Worm (Caenorhabditis elegans) whole organism, L2 larva: ENCODE results near the gene sre-31.
A peak's percentile ranks its signal among the peaks of the same experiment; 100 is the strongest.

ENCODE experiments used
- R02D3.7 ChIP-seq: fragments of 150-350 bp; optimal IDR thresholded peaks from 2 replicates; lab custom pipeline; 2014; ENCODE audit warnings: missing biosample characterization, missing genetic modification characterization
- Y55F3AM.14 ChIP-seq: fragments of 200-800 bp; sonication (Bioruptor generic); optimal IDR thresholded peaks from 2 replicates; lab custom pipeline; 2018; ENCODE audit warnings: mild to moderate bottlenecking, missing genetic modification characterization, missing compliant biosample characterization
- ZK546.5 ChIP-seq: sonication (generic microtip); optimal IDR thresholded peaks from 2 replicates; lab custom pipeline; 2017; ENCODE audit warnings: missing biosample characterization, missing genetic modification characterization
- alr-1 ChIP-seq: fragments of 150-350 bp; optimal IDR thresholded peaks from 2 replicates; lab custom pipeline; 2014; ENCODE audit warnings: missing biosample characterization, missing genetic modification characterization
- aly-2 ChIP-seq: fragments of 150-350 bp; optimal IDR thresholded peaks from 2 replicates; lab custom pipeline; 2014; ENCODE audit warnings: missing biosample characterization, missing genetic modification characterization
- ama-1 ChIP-seq: fragments of 150-350 bp; optimal IDR thresholded peaks from 2 replicates; lab custom pipeline; 2018; ENCODE audit warnings: inconsistent platforms
- blmp-1 ChIP-seq: sonication (generic microtip); optimal IDR thresholded peaks from 2 replicates; lab custom pipeline; 2017; ENCODE audit warnings: missing genetic modification characterization, mild to moderate bottlenecking, missing compliant biosample characterization, antibody characterized with exemption, moderate library complexity; ENCODE audit not compliant: insufficient read depth
- crh-2 ChIP-seq: sonication (generic microtip); optimal IDR thresholded peaks from 2 replicates; lab custom pipeline; 2017; ENCODE audit warnings: missing biosample characterization, missing genetic modification characterization
- egl-27 ChIP-seq: sonication (generic microtip); optimal IDR thresholded peaks from 3 replicates; lab custom pipeline; 2017; ENCODE audit warnings: missing biosample characterization, missing genetic modification reagents, missing genetic modification characterization
- elt-1 ChIP-seq: fragments of 150-350 bp; optimal IDR thresholded peaks from 2 replicates; lab custom pipeline; 2014; ENCODE audit warnings: missing biosample characterization, missing genetic modification characterization
- elt-3 ChIP-seq: sonication (generic microtip); optimal IDR thresholded peaks from 2 replicates; lab custom pipeline; 2017; ENCODE audit warnings: missing biosample characterization, missing genetic modification characterization
- fos-1 ChIP-seq: fragments of 150-350 bp; optimal IDR thresholded peaks from 2 replicates; lab custom pipeline; 2014; ENCODE audit warnings: missing biosample characterization, missing genetic modification characterization
- gmeb-1 ChIP-seq: fragments of 150-350 bp; optimal IDR thresholded peaks from 2 replicates; lab custom pipeline; 2014; ENCODE audit warnings: missing biosample characterization, missing genetic modification characterization
- lin-13 ChIP-seq: fragments of 150-350 bp; optimal IDR thresholded peaks from 2 replicates; lab custom pipeline; 2014; ENCODE audit warnings: missing biosample characterization, missing genetic modification reagents, missing genetic modification characterization
- lin-39 ChIP-seq: fragments of 150-350 bp; optimal IDR thresholded peaks from 2 replicates; lab custom pipeline; 2014; ENCODE audit warnings: missing biosample characterization, missing genetic modification reagents, missing genetic modification characterization
- lsy-2 ChIP-seq, 2 experiments: fragments of 150-350 bp in 1 of 2; sonication (generic microtip) in 1 of 2; optimal IDR thresholded peaks; 2 replicates each; lab custom pipeline; 2014 to 2017; ENCODE audit warnings: missing biosample characterization in 2 of 2, missing genetic modification characterization in 2 of 2
- mab-5 ChIP-seq: fragments of 150-350 bp; optimal IDR thresholded peaks from 2 replicates; lab custom pipeline; 2014; ENCODE audit warnings: missing biosample characterization, missing genetic modification characterization
- mbf-1 ChIP-seq: sonication (generic microtip); optimal IDR thresholded peaks from 2 replicates; lab custom pipeline; 2017; ENCODE audit warnings: missing biosample characterization, missing genetic modification characterization
- mdl-1 ChIP-seq, 2 experiments: fragments of 150-350 bp in 1 of 2; sonication (generic microtip) in 1 of 2; optimal IDR thresholded peaks; 2 replicates each; lab custom pipeline; 2017; ENCODE audit warnings: missing biosample characterization in 2 of 2, missing genetic modification characterization in 2 of 2
- nhr-10 ChIP-seq: sonication (generic microtip); optimal IDR thresholded peaks from 2 replicates; lab custom pipeline; 2017; ENCODE audit warnings: missing biosample characterization, missing genetic modification characterization
- nhr-11 ChIP-seq: fragments of 150-350 bp; optimal IDR thresholded peaks from 2 replicates; lab custom pipeline; 2014; ENCODE audit warnings: missing biosample characterization, missing genetic modification characterization
- nhr-12 ChIP-seq: fragments of 150-350 bp; optimal IDR thresholded peaks from 2 replicates; lab custom pipeline; 2014; ENCODE audit warnings: missing biosample characterization, missing genetic modification characterization
- nhr-129 ChIP-seq: fragments of 150-350 bp; optimal IDR thresholded peaks from 2 replicates; lab custom pipeline; 2014; ENCODE audit warnings: missing biosample characterization, missing genetic modification characterization
- nhr-21 ChIP-seq: fragments of 150-350 bp; optimal IDR thresholded peaks from 2 replicates; lab custom pipeline; 2014; ENCODE audit warnings: missing biosample characterization, missing genetic modification characterization
- nhr-23 ChIP-seq: fragments of 150-350 bp; optimal IDR thresholded peaks from 2 replicates; lab custom pipeline; 2014; ENCODE audit warnings: missing biosample characterization, missing genetic modification reagents, missing genetic modification characterization
- nhr-237 ChIP-seq: fragments of 150-350 bp; optimal IDR thresholded peaks from 2 replicates; lab custom pipeline; 2014; ENCODE audit warnings: missing biosample characterization, missing genetic modification characterization
- nhr-25 ChIP-seq: fragments of 150-350 bp; sonication (generic microtip); optimal IDR thresholded peaks from 3 replicates; lab custom pipeline; 2014; ENCODE audit warnings: missing biosample characterization, missing genetic modification characterization
- nhr-77 ChIP-seq: fragments of 150-350 bp; optimal IDR thresholded peaks from 2 replicates; lab custom pipeline; 2014; ENCODE audit warnings: missing biosample characterization, missing genetic modification characterization
- peb-1 ChIP-seq: fragments of 150-350 bp; optimal IDR thresholded peaks from 2 replicates; lab custom pipeline; 2014; ENCODE audit warnings: missing biosample characterization, missing genetic modification characterization
- sem-4 ChIP-seq: fragments of 150-350 bp; optimal IDR thresholded peaks from 2 replicates; lab custom pipeline; 2014; ENCODE audit warnings: missing biosample characterization, missing genetic modification reagents, missing genetic modification characterization
- skn-1 ChIP-seq: sonication (generic microtip); optimal IDR thresholded peaks from 2 replicates; lab custom pipeline; 2017; ENCODE audit warnings: missing biosample characterization, missing genetic modification characterization
- sma-3 ChIP-seq: sonication (generic microtip); optimal IDR thresholded peaks from 2 replicates; lab custom pipeline; 2016; ENCODE audit warnings: missing genetic modification reagents, missing genetic modification characterization, missing compliant biosample characterization
- sma-9 ChIP-seq, 2 experiments: fragments of 150-350 bp in 1 of 2; sonication (generic microtip) in 1 of 2; optimal IDR thresholded peaks; 2 replicates each; lab custom pipeline; 2014 to 2016; ENCODE audit warnings: missing genetic modification characterization in 2 of 2, mild to moderate bottlenecking in 1 of 2, missing biosample characterization in 1 of 2, missing compliant biosample characterization in 1 of 2, missing genetic modification reagents in 1 of 2, moderate library complexity in 1 of 2
- snpc-4 ChIP-seq: fragments of 150-350 bp; optimal IDR thresholded peaks from 2 replicates; lab custom pipeline; 2014; ENCODE audit warnings: missing biosample characterization, missing genetic modification characterization
- unc-55 ChIP-seq: fragments of 150-350 bp; sonication (generic microtip); optimal IDR thresholded peaks from 3 replicates; lab custom pipeline; 2014; ENCODE audit warnings: missing biosample characterization, missing genetic modification reagents, missing genetic modification characterization
- unc-62 ChIP-seq: fragments of 150-350 bp; optimal IDR thresholded peaks from 2 replicates; lab custom pipeline; 2014; ENCODE audit warnings: missing biosample characterization, missing genetic modification reagents, missing genetic modification characterization
- zag-1 ChIP-seq: fragments of 150-350 bp; optimal IDR thresholded peaks from 2 replicates; lab custom pipeline; 2014; ENCODE audit warnings: missing biosample characterization, missing genetic modification characterization
- ztf-1 ChIP-seq: fragments of 200-800 bp; sonication (Bioruptor generic); conservative IDR thresholded peaks from 2 replicates; pipeline ENCODE4 v1.3.6; 2022; ENCODE audit warnings: missing genetic modification characterization, missing compliant biosample characterization
- ztf-11 ChIP-seq: sonication (generic microtip); optimal IDR thresholded peaks from 2 replicates; lab custom pipeline; 2017; ENCODE audit warnings: missing biosample characterization, missing genetic modification characterization
- ztf-4 ChIP-seq: fragments of 150-350 bp; optimal IDR thresholded peaks from 2 replicates; lab custom pipeline; 2014; ENCODE audit warnings: missing biosample characterization, missing genetic modification characterization

The sre-31 gene

ce11 chrII:12435202-12435872, 26.7 kb upstream of the sre-31 start:
- TF ChIP-seq zag-1 (tag; lab: Kevin White, UChicago) (no peak), R02D3.7 (tag; lab: Kevin White, UChicago) (no peak), fos-1 (tag; lab: Kevin White, UChicago) (no peak), unc-62 (no peak), ztf-11 (tag; lab: Kevin White, UChicago) (no peak), lsy-2 (tag; optimal IDR thresholded peaks at IDR 0.05; lab: Kevin White, UChicago) (no peak), ZK546.5 (no peak), nhr-77 (tag; lab: Kevin White, UChicago) (no peak), blmp-1 (tag; lab: Kevin White, UChicago) (no peak), Y55F3AM.14 (no peak), crh-2 (no peak), nhr-11 (tag; lab: Kevin White, UChicago) (no peak), ztf-1 (GFP tag; lab: Robert Waterston, UW) (no peak)
- TF ChIP-seq, all 48 proteins: peak for 0

- TF ChIP-seq ZK546.5 (no peak), nhr-21 (no peak), elt-3 (tag; lab: Kevin White, UChicago) (no peak), mbf-1 (no peak), aly-2 (tag; lab: Kevin White, UChicago) (no peak), skn-1 (no peak), peb-1 (tag; lab: Kevin White, UChicago) (no peak), ztf-4 (no peak), nhr-10 (no peak), egl-27 (tag; lab: Kevin White, UChicago) (no peak), nhr-129 (tag; lab: Kevin White, UChicago) (no peak), sma-9 (GFP tag; optimal IDR thresholded peaks at IDR 0.05; lab: Kevin White, UChicago) (no peak), sma-9 (tag; optimal IDR thresholded peaks at IDR 0.05; lab: Kevin White, UChicago) (no peak), fos-1 (tag; lab: Kevin White, UChicago) (no peak), lin-39 (tag; lab: Kevin White, UChicago) (no peak), nhr-77 (tag; lab: Kevin White, UChicago) (no peak), snpc-4 (tag; lab: Kevin White, UChicago) (no peak), unc-55 (GFP tag; lab: Kevin White, UChicago) (no peak), elt-1 (tag; lab: Kevin White, UChicago) (no peak), mdl-1 (tag; optimal IDR thresholded peaks at IDR 0.05; lab: Kevin White, UChicago) (no peak)
These were observed 23.7 kb upstream of the sre-31 start, which contains the start of gene dct-12 for ce11 chrII:12432356-12432755. Gene dct-12 (minus strand): TSS chrII:12432456.

ce11 chrII:12429743-12430142, 21.1 kb upstream of the sre-31 start, which contains the start of gene Y57A10C.8:
Gene Y57A10C.8 (minus strand): TSS chrII:12429843.
- no peak for TF ChIP-seq nhr-12 (tag; lab: Kevin White, UChicago)
- no peak for TF ChIP-seq zag-1 (tag; lab: Kevin White, UChicago)
- no peak for TF ChIP-seq skn-1
- no peak for TF ChIP-seq nhr-25
- TF ChIP-seq nhr-23 (tag; lab: Kevin White, UChicago) = no peak
- no peak for TF ChIP-seq mbf-1
- TF ChIP-seq peb-1 (tag; lab: Kevin White, UChicago) = no peak
- no peak for TF ChIP-seq R02D3.7 (tag; lab: Kevin White, UChicago)
- TF ChIP-seq nhr-21 = no peak
- no peak for TF ChIP-seq ztf-4
- TF ChIP-seq sem-4 (tag; lab: Kevin White, UChicago) = no peak
- no peak for TF ChIP-seq ZK546.5
- TF ChIP-seq nhr-10 = no peak
- no peak for TF ChIP-seq Y55F3AM.14
- no peak for TF ChIP-seq gmeb-1 (tag; lab: Kevin White, UChicago)
- TF ChIP-seq nhr-129 (tag; lab: Kevin White, UChicago) = no peak
- TF ChIP-seq mab-5 = no peak
- no peak for TF ChIP-seq ama-1 (lab: Kevin White, UChicago)

- no peak for TF ChIP-seq unc-62
- peak; percentile 28 for TF ChIP-seq sma-3
- TF ChIP-seq lin-13 (GFP tag; lab: Kevin White, UChicago) = no peak
- no peak for TF ChIP-seq nhr-21
- TF ChIP-seq lin-39 (tag; lab: Kevin White, UChicago) = no peak
- no peak for TF ChIP-seq zag-1 (tag; lab: Kevin White, UChicago)
- peak; percentile 37 for TF ChIP-seq gmeb-1 (tag; lab: Kevin White, UChicago)
- TF ChIP-seq nhr-237 (tag; lab: Kevin White, UChicago) = no peak
- TF ChIP-seq egl-27 (tag; lab: Kevin White, UChicago) = no peak
- peak; percentile 59 for TF ChIP-seq crh-2
- no peak for TF ChIP-seq nhr-77 (tag; lab: Kevin White, UChicago)
- TF ChIP-seq ztf-1 (GFP tag; lab: Robert Waterston, UW) = no peak
- no peak for TF ChIP-seq mbf-1
- no peak for TF ChIP-seq peb-1 (tag; lab: Kevin White, UChicago)
- peak; percentile 65 for TF ChIP-seq fos-1 (tag; lab: Kevin White, UChicago)
- TF ChIP-seq sma-9 (GFP tag; optimal IDR thresholded peaks at IDR 0.05; lab: Kevin White, UChicago) = peak; percentile 57
- no peak for TF ChIP-seq sma-9 (tag; optimal IDR thresholded peaks at IDR 0.05; lab: Kevin White, UChicago)
- no peak for TF ChIP-seq skn-1
- TF ChIP-seq nhr-10 = no peak
- no peak for TF ChIP-seq alr-1 (tag; lab: Kevin White, UChicago)
These were observed 17.1 kb upstream of the sre-31 start, which contains the start of gene daf-22 for ce11 chrII:12425644-12426222. Gene daf-22 (minus strand): TSS chrII:12425694.
